Fruit fly (Drosophila melanogaster) whole organism: Measurements from ENCODE around the gene pins.

ENCODE experiments used
- pan ChIP-seq: fragments of >200 bp; optimal IDR thresholded peaks from 2 replicates; lab custom pipeline; 2017
- psq ChIP-seq: fragments of >200 bp; optimal IDR thresholded peaks from 2 replicates; lab custom pipeline; 2017
- usp ChIP-seq: fragments of >200 bp; optimal IDR thresholded peaks from 2 replicates; lab custom pipeline; 2017; ENCODE audit warnings: missing biosample characterization, missing genetic modification characterization, mixed read lengths

- no peak for TF ChIP-seq usp (GFP tag; lab: Kevin White, UChicago)
- no peak for TF ChIP-seq pan
- TF ChIP-seq psq (lab: Kevin White, UChicago), result no peak
Measured at dm6 chr3R:27609118-27610042, 26.7 kb downstream of the pins start.
